Fruit fly (Drosophila melanogaster) whole organism, wandering third instar larva: ENCODE results near the gene CG6380.
A peak's percentile ranks its signal among the peaks of the same experiment; 100 is the strongest.

ENCODE experiments used
- Abd-B ChIP-seq: fragments of >200 bp; optimal IDR thresholded peaks from 2 replicates; lab custom pipeline; 2017; ENCODE audit warnings: missing biosample characterization, missing genetic modification characterization
- CG32264 ChIP-seq: fragments of 200-800 bp; sonication (Bioruptor generic); optimal IDR thresholded peaks from 2 replicates; lab custom pipeline; 2016; ENCODE audit warnings: missing biosample characterization, missing genetic modification characterization
- CG9705 ChIP-seq: fragments of 200-800 bp; sonication (Bioruptor generic); optimal IDR thresholded peaks from 2 replicates; lab custom pipeline; 2018; ENCODE audit warnings: missing biosample characterization, mild to moderate bottlenecking, missing genetic modification characterization
- Dfd ChIP-seq: fragments of >200 bp; optimal IDR thresholded peaks from 2 replicates; lab custom pipeline; 2017; ENCODE audit warnings: missing biosample characterization, missing genetic modification characterization
- Dif ChIP-seq: fragments of 200-275, 200-300 bp; sonication (Bioruptor generic); optimal IDR thresholded peaks from 2 replicates; lab custom pipeline; 2018; ENCODE audit warnings: missing biosample characterization, missing genetic modification characterization; ENCODE audit not compliant: partially characterized antibody
- HLH106 ChIP-seq: fragments of 200-800 bp; optimal IDR thresholded peaks from 3 replicates; lab custom pipeline; 2019; ENCODE audit warnings: missing biosample characterization, mild to moderate bottlenecking, missing genetic modification characterization, moderate library complexity
- Hnf4 ChIP-seq: fragments of 200-800 bp; sonication (Bioruptor generic); optimal IDR thresholded peaks from 2 replicates; lab custom pipeline; 2016; ENCODE audit warnings: missing biosample characterization, mild to moderate bottlenecking, missing genetic modification characterization
- Hr83 ChIP-seq: fragments of 200-300 bp; sonication (Bioruptor generic); optimal IDR thresholded peaks from 2 replicates; lab custom pipeline; 2016; ENCODE audit warnings: missing biosample characterization, mild to moderate bottlenecking, missing genetic modification characterization, moderate library complexity; ENCODE audit not compliant: poor library complexity, severe bottlenecking
- Jra ChIP-seq: sonication (Bioruptor generic); optimal IDR thresholded peaks from 2 replicates; lab custom pipeline; 2016; ENCODE audit warnings: missing biosample characterization, missing genetic modification characterization
- Myc ChIP-seq: fragments of >200 bp; optimal IDR thresholded peaks from 2 replicates; lab custom pipeline; 2017
- OdsH ChIP-seq: fragments of 200-800 bp; sonication (Bioruptor generic); optimal IDR thresholded peaks from 2 replicates; lab custom pipeline; 2016; ENCODE audit warnings: missing biosample characterization, mild to moderate bottlenecking, missing genetic modification characterization
- Sp1 ChIP-seq: fragments of 200-800 bp; sonication (Bioruptor generic); optimal IDR thresholded peaks from 3 replicates; lab custom pipeline; 2019; ENCODE audit warnings: missing biosample characterization, mild to moderate bottlenecking, missing genetic modification characterization, moderate library complexity
- Vsx2 ChIP-seq: fragments of 200-300, 225-300 bp; sonication (Bioruptor generic); optimal IDR thresholded peaks from 2 replicates; lab custom pipeline; 2018; ENCODE audit warnings: missing biosample characterization, missing genetic modification characterization; ENCODE audit not compliant: partially characterized antibody
- br ChIP-seq: fragments of 200-800 bp; sonication (Bioruptor generic); optimal IDR thresholded peaks from 2 replicates; lab custom pipeline; 2016; ENCODE audit warnings: missing biosample characterization, missing genetic modification characterization
- brk ChIP-seq: fragments of 200-800 bp; sonication (Bioruptor generic); optimal IDR thresholded peaks from 2 replicates; lab custom pipeline; 2016; ENCODE audit warnings: missing biosample characterization, mild to moderate bottlenecking, missing genetic modification characterization
- dl ChIP-seq, 2 experiments: fragments of 175-275, 200-275 bp in 1 of 2; fragments of 200-275 bp in 1 of 2; sonication (Bioruptor generic); optimal IDR thresholded peaks; lab custom pipeline; 2018; ENCODE audit warnings: mild to moderate bottlenecking in 2 of 2, missing biosample characterization in 2 of 2, missing genetic modification characterization in 2 of 2, moderate library complexity in 2 of 2; ENCODE audit not compliant: partially characterized antibody in 2 of 2, insufficient read depth in 1 of 2
- dmrt93B ChIP-seq: fragments of 200-800 bp; sonication (Bioruptor generic); optimal IDR thresholded peaks from 2 replicates; lab custom pipeline; 2018; ENCODE audit warnings: missing biosample characterization, mild to moderate bottlenecking, missing genetic modification characterization
- dsf ChIP-seq: sonication (Bioruptor generic); optimal IDR thresholded peaks from 2 replicates; lab custom pipeline; 2016; ENCODE audit warnings: missing biosample characterization, missing genetic modification characterization, borderline replicate concordance
- ey ChIP-seq: fragments of 200-800 bp; sonication (Bioruptor generic); optimal IDR thresholded peaks from 2 replicates; lab custom pipeline; 2016; ENCODE audit warnings: missing biosample characterization, missing genetic modification characterization
- foxo ChIP-seq, 2 experiments: fragments of 200-800 bp; sonication (Bioruptor generic); optimal IDR thresholded peaks; 2 replicates in 1 of 2; 3 replicates in 1 of 2; lab custom pipeline; 2016 to 2017; ENCODE audit warnings: missing biosample characterization in 2 of 2, missing genetic modification characterization in 2 of 2
- fru ChIP-seq: fragments of 200-800 bp; sonication (Bioruptor generic); optimal IDR thresholded peaks from 3 replicates; lab custom pipeline; 2016; ENCODE audit warnings: missing biosample characterization, mild to moderate bottlenecking, missing genetic modification characterization
- h ChIP-seq: fragments of 200-800 bp; sonication (Bioruptor generic); optimal IDR thresholded peaks from 3 replicates; lab custom pipeline; 2016; ENCODE audit warnings: missing biosample characterization, mild to moderate bottlenecking, missing genetic modification characterization
- psq ChIP-seq: fragments of 200-800 bp; sonication (Bioruptor generic); optimal IDR thresholded peaks from 3 replicates; lab custom pipeline; 2017; ENCODE audit warnings: missing biosample characterization, mild to moderate bottlenecking, missing genetic modification characterization, moderate library complexity
- rgr ChIP-seq: fragments of 200-800 bp; sonication (Bioruptor generic); optimal IDR thresholded peaks from 3 replicates; lab custom pipeline; 2016; ENCODE audit warnings: missing biosample characterization, mild to moderate bottlenecking, missing genetic modification characterization
- sv ChIP-seq: fragments of 200-800 bp; sonication (Bioruptor generic); optimal IDR thresholded peaks from 3 replicates; lab custom pipeline; 2016; ENCODE audit warnings: missing biosample characterization, missing genetic modification characterization
- tai ChIP-seq: sonication (Bioruptor generic); optimal IDR thresholded peaks from 2 replicates; lab custom pipeline; 2016; ENCODE audit warnings: missing biosample characterization, missing genetic modification characterization
- usp ChIP-seq: fragments of >200 bp; optimal IDR thresholded peaks from 2 replicates; lab custom pipeline; 2017; ENCODE audit warnings: missing biosample characterization, missing genetic modification characterization
- woc ChIP-seq: sonication (Bioruptor generic); optimal IDR thresholded peaks from 2 replicates; lab custom pipeline; 2016; ENCODE audit warnings: missing biosample characterization, mild to moderate bottlenecking, missing genetic modification characterization

The CG6380 gene

dm6 chr2L:17262231-17262630 is 29.8 kb downstream of the CG6380 start:
- TF ChIP-seq Abd-B (GFP tag; lab: Kevin White, UChicago): no peak
- TF ChIP-seq tai (GFP tag; lab: Kevin White, UChicago): no peak
- no peak for TF ChIP-seq ey (GFP tag; lab: Kevin White, UChicago)
- TF ChIP-seq Myc (lab: Kevin White, UChicago): no peak
- no peak for TF ChIP-seq sv (GFP tag; lab: Kevin White, UChicago)
- no peak for TF ChIP-seq fru (GFP tag; lab: Kevin White, UChicago)
- no peak for TF ChIP-seq woc (GFP tag; lab: Kevin White, UChicago)
- no peak for TF ChIP-seq psq (GFP tag; lab: Kevin White, UChicago)
- TF ChIP-seq foxo (GFP tag; optimal IDR thresholded peaks at IDR 0.05; lab: Kevin White, UChicago): no peak

- no peak for TF ChIP-seq CG9705 (GFP tag; lab: Kevin White, UChicago)
- TF ChIP-seq Dif (GFP tag; lab: Kevin White, UChicago): no peak
- no peak for TF ChIP-seq Vsx2
- no peak for TF ChIP-seq Hnf4
- no peak for TF ChIP-seq woc (GFP tag; lab: Kevin White, UChicago)
- TF ChIP-seq usp: no peak
- no peak for TF ChIP-seq h (GFP tag; lab: Kevin White, UChicago)
- TF ChIP-seq dsf (GFP tag; lab: Kevin White, UChicago): no peak
- TF ChIP-seq Myc (lab: Kevin White, UChicago): peak; percentile 12
- TF ChIP-seq, all 38 proteins: peak for 1
Observed at dm6 chr2L:17260577-17260976, 31.4 kb downstream of the CG6380 start, which contains the start of gene beat-IIIc. beat-IIIc (minus strand) TSS chr2L:17260734.

dm6 chr2L:17243101-17243780 is 48.8 kb downstream of the CG6380 start:
- TF ChIP-seq br (GFP tag; lab: Kevin White, UChicago) (peak; percentile 47), dsf (GFP tag; lab: Kevin White, UChicago) (no peak), Abd-B (GFP tag; lab: Kevin White, UChicago) (no peak), Hnf4 (peak; percentile 30), fru (GFP tag; lab: Kevin White, UChicago) (peak; percentile 72), tai (GFP tag; lab: Kevin White, UChicago) (no peak), CG9705 (GFP tag; lab: Kevin White, UChicago) (peak; percentile 59), Sp1 (peak; percentile 54), dl (GFP tag; optimal IDR thresholded peaks at IDR 0.05; lab: Kevin White, UChicago; ENCODE audit: insufficient read depth in 1 of 2, partially characterized antibody in 2 of 2) (no peak), foxo (GFP tag; optimal IDR thresholded peaks at IDR 0.05; lab: Kevin White, UChicago) (peak in 1 of 2 experiments; percentile 83), Myc (lab: Kevin White, UChicago) (no peak), Dif (GFP tag; lab: Kevin White, UChicago) (no peak), HLH106 (tag; lab: Kevin White, UChicago) (peak; percentile 85), ey (GFP tag; lab: Kevin White, UChicago) (peak; percentile 56), OdsH (GFP tag; lab: Kevin White, UChicago) (peak; percentile 51), woc (GFP tag; lab: Kevin White, UChicago) (peak; percentile 50), psq (GFP tag; lab: Kevin White, UChicago) (peak; percentile 80), h (GFP tag; lab: Kevin White, UChicago) (peak; percentile 74), Jra (GFP tag; lab: Kevin White, UChicago) (no peak), Dfd (GFP tag; lab: Kevin White, UChicago) (no peak), Hr83 (GFP tag; lab: Kevin White, UChicago) (no peak), rgr (peak; percentile 38), brk (GFP tag; lab: Kevin White, UChicago) (peak; percentile 24), CG32264 (no peak), dmrt93B (GFP tag; lab: Kevin White, UChicago) (peak; percentile 72)
